Worm (Caenorhabditis elegans): ENCODE measurements around the gene tbc-19.

ce11 chrX:13963203-13963602, 49.1 kb downstream of the tbc-19 start, which contains the start of gene F48F7.3:
- TF ChIP-seq him-1 (tag; optimal IDR thresholded peaks at IDR 0.05) (no peak), dao-5 (tag; optimal IDR thresholded peaks at IDR 0.05) (no peak), W03F9.2 (tag; optimal IDR thresholded peaks at IDR 0.05) (no peak)
